Worm (Caenorhabditis elegans) whole organism, mixed stage, embryonic: ENCODE data around the gene ech-3.

Experiments used
- blmp-1 ChIP-seq: fragments of 150-350 bp; optimal IDR thresholded peaks from 2 replicates; lab custom pipeline; 2014; ENCODE audit warnings: missing biosample characterization, missing genetic modification characterization
- ceh-43 ChIP-seq: fragments of 200-800 bp; sonication (Bioruptor generic); optimal IDR thresholded peaks from 2 replicates; lab custom pipeline; 2018; ENCODE audit warnings: mild to moderate bottlenecking, missing genetic modification characterization, moderate library complexity, missing compliant biosample characterization
- snpc-4 ChIP-seq: fragments of 150-350 bp; optimal IDR thresholded peaks from 2 replicates; lab custom pipeline; 2014; ENCODE audit warnings: missing biosample characterization, missing genetic modification characterization

DNA sequence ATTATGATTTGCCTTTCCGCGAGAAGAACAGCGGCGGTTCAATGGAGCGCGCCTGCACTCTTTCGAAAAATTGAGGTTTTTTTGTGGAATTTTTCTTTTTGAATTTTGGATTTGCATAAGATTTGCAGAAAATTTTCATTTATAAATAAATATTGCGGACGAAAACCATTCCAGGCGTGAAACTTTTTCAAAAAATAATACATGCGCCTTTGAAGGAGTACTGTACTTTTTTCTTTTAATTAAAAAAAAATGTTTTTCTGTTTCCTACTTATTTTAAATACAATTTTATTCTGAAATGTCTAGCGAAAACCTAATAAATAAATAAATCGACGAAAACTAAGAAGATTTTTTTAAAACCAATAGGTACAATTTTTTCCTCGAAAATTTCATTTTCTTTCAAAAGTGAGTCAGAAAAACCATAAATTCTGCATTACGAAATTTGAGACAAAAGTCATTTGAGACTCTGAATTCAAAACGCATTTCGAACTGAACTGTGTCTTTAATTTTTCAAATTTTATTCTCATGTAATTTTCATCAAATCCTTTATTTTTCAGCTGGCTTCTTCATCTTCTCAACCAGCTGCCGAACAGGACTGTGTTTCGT is 40.9 kb upstream of the ech-3 start, which contains the start of gene F26D11.1:
- TF ChIP-seq snpc-4 (tag; lab: Kevin White, UChicago) = no peak
- no peak for TF ChIP-seq ceh-43
- no peak for TF ChIP-seq blmp-1 (tag; lab: Kevin White, UChicago)
